Fruit fly (Drosophila melanogaster) whole organism, embryonic: Measurements from ENCODE around the gene VhaAC45RP.

Experiments
- Adf1 ChIP-seq: fragments of 200-800 bp; sonication (Bioruptor generic); IDR thresholded peaks from 2 replicates; pipeline ENCODE4 v1.3.6; 2022; ENCODE audit warnings: missing biosample characterization, missing genetic modification characterization
- Asciz ChIP-seq: fragments of 200-800 bp; sonication (Bioruptor generic); optimal IDR thresholded peaks from 2 replicates; lab custom pipeline; 2017; ENCODE audit warnings: missing biosample characterization, mild to moderate bottlenecking, missing genetic modification characterization, missing genetic modification reagents
- Bgb ChIP-seq: fragments of 200-800 bp; sonication (Bioruptor generic); IDR thresholded peaks from 2 replicates; pipeline ENCODE4 v1.3.6; 2022; ENCODE audit warnings: missing biosample characterization, missing genetic modification characterization; ENCODE audit not compliant: partially characterized antibody
- Blimp-1 ChIP-seq: fragments of 200-800 bp; sonication (Bioruptor generic); optimal IDR thresholded peaks from 3 replicates; lab custom pipeline; 2018; ENCODE audit warnings: missing biosample characterization, missing genetic modification characterization, mild to moderate bottlenecking, moderate library complexity, missing genetic modification reagents
- CG11695 ChIP-seq: fragments of 200-800 bp; sonication (Bioruptor generic); IDR thresholded peaks from 3 replicates; pipeline ENCODE4 v1.3.6; 2022; ENCODE audit warnings: missing biosample characterization, missing genetic modification characterization
- CG1233 ChIP-seq: fragments of 200-800 bp; sonication (Bioruptor generic); optimal IDR thresholded peaks from 4 replicates; lab custom pipeline; 2018; ENCODE audit warnings: missing biosample characterization, mild to moderate bottlenecking, missing genetic modification characterization
- CG12744 ChIP-seq: fragments of 200-800 bp; sonication (Bioruptor generic); optimal IDR thresholded peaks from 2 replicates; lab custom pipeline; 2016; ENCODE audit warnings: missing biosample characterization, missing genetic modification characterization
- CG12942 ChIP-seq: fragments of 200-800 bp; sonication (Bioruptor generic); optimal IDR thresholded peaks from 3 replicates; lab custom pipeline; 2016; ENCODE audit warnings: missing biosample characterization, missing genetic modification characterization
- CG15011 ChIP-seq: fragments of 200-800 bp; sonication (Bioruptor generic); optimal IDR thresholded peaks from 3 replicates; lab custom pipeline; 2018; ENCODE audit warnings: missing biosample characterization, mild to moderate bottlenecking, missing genetic modification characterization
- CG15696 ChIP-seq: fragments of 200-800 bp; sonication (Bioruptor generic); optimal IDR thresholded peaks from 2 replicates; lab custom pipeline; 2019; ENCODE audit warnings: missing biosample characterization, mild to moderate bottlenecking, missing genetic modification characterization, moderate library complexity
- CG1603 ChIP-seq: fragments of 200-800 bp; sonication (Bioruptor generic); optimal IDR thresholded peaks from 2 replicates; lab custom pipeline; 2019; ENCODE audit warnings: missing biosample characterization, mild to moderate bottlenecking, missing genetic modification characterization, moderate library complexity
- CG18764 ChIP-seq: fragments of 200-800 bp; sonication (Bioruptor generic); optimal IDR thresholded peaks from 3 replicates; lab custom pipeline; 2016; ENCODE audit warnings: missing biosample characterization, missing genetic modification characterization
- CG3065 ChIP-seq: fragments of 200-800 bp; sonication (Bioruptor generic); optimal IDR thresholded peaks from 2 replicates; lab custom pipeline; 2016; ENCODE audit warnings: missing biosample characterization, missing genetic modification characterization
- CG31224 ChIP-seq: fragments of 200-800 bp; sonication (Bioruptor generic); IDR thresholded peaks from 2 replicates; pipeline ENCODE4 v1.3.6; 2022; ENCODE audit warnings: missing biosample characterization, missing genetic modification characterization
- CG31365 ChIP-seq: fragments of 200-800 bp; sonication (Bioruptor generic); optimal IDR thresholded peaks from 2 replicates; lab custom pipeline; 2018; ENCODE audit warnings: missing biosample characterization, mild to moderate bottlenecking, missing genetic modification characterization
- CG32772 ChIP-seq: fragments of 200-800 bp; sonication (Bioruptor generic); IDR thresholded peaks from 2 replicates; pipeline ENCODE4 v1.3.6; 2022; ENCODE audit warnings: missing biosample characterization, missing genetic modification characterization
- CG3281 ChIP-seq: fragments of 200-800 bp; sonication (Bioruptor generic); optimal IDR thresholded peaks from 3 replicates; lab custom pipeline; 2017; ENCODE audit warnings: missing biosample characterization, mild to moderate bottlenecking, missing genetic modification characterization
- CG4730 ChIP-seq: fragments of 200-800 bp; sonication (Bioruptor generic); IDR thresholded peaks from 2 replicates; pipeline ENCODE4 v1.3.6; 2022; ENCODE audit warnings: missing biosample characterization, missing genetic modification characterization
- CG6791 ChIP-seq: fragments of 200-800 bp; sonication (Bioruptor generic); IDR thresholded peaks from 3 replicates; pipeline ENCODE4 v1.3.6; 2022; ENCODE audit warnings: missing biosample characterization, missing genetic modification characterization; ENCODE audit not compliant: partially characterized antibody
- CG7786 ChIP-seq: fragments of 200-800 bp; sonication (Bioruptor generic); optimal IDR thresholded peaks from 2 replicates; lab custom pipeline; 2016; ENCODE audit warnings: missing biosample characterization, missing genetic modification characterization
- CG7928 ChIP-seq: fragments of 200-800 bp; sonication (Bioruptor generic); optimal IDR thresholded peaks from 2 replicates; lab custom pipeline; 2017; ENCODE audit warnings: missing biosample characterization, mild to moderate bottlenecking, missing genetic modification characterization
- Chrac-16 ChIP-seq: fragments of 200-800 bp; sonication (Bioruptor generic); optimal IDR thresholded peaks from 3 replicates; lab custom pipeline; 2016; ENCODE audit warnings: missing biosample characterization, missing genetic modification characterization
- CkIIα-i1 ChIP-seq: fragments of 200-800 bp; sonication (Bioruptor generic); IDR thresholded peaks from 2 replicates; pipeline ENCODE4 v1.3.6; 2022; ENCODE audit warnings: missing biosample characterization, missing genetic modification characterization
- CrebB ChIP-seq: fragments of 200-800 bp; sonication (Bioruptor generic); optimal IDR thresholded peaks from 3 replicates; lab custom pipeline; 2018; ENCODE audit warnings: missing biosample characterization, mild to moderate bottlenecking, missing genetic modification characterization
- Dfd ChIP-seq, 2 experiments: fragments of >200 bp; optimal IDR thresholded peaks; 2 replicates each; lab custom pipeline; 2017; ENCODE audit warnings: missing biosample characterization in 2 of 2, missing genetic modification characterization in 2 of 2
- Dip3 ChIP-seq: fragments of 200-800 bp; sonication (Bioruptor generic); optimal IDR thresholded peaks from 3 replicates; lab custom pipeline; 2016; ENCODE audit warnings: missing biosample characterization, missing genetic modification characterization
- Dref ChIP-seq: fragments of 200-800 bp; sonication (Bioruptor generic); IDR thresholded peaks from 2 replicates; pipeline ENCODE4 v1.3.6; 2022; ENCODE audit warnings: missing biosample characterization, missing genetic modification characterization
- Hmr ChIP-seq: fragments of 200-800 bp; sonication (Bioruptor generic); optimal IDR thresholded peaks from 3 replicates; lab custom pipeline; 2017; ENCODE audit warnings: mild to moderate bottlenecking, missing biosample characterization, missing genetic modification reagents, missing genetic modification characterization
- Mad ChIP-seq: fragments of 200-800 bp; sonication (Bioruptor generic); optimal IDR thresholded peaks from 2 replicates; lab custom pipeline; 2016; ENCODE audit warnings: missing biosample characterization, missing genetic modification characterization
- Max ChIP-seq: fragments of 200-800 bp; sonication (Bioruptor generic); optimal IDR thresholded peaks from 2 replicates; lab custom pipeline; 2016; ENCODE audit warnings: missing biosample characterization, mild to moderate bottlenecking, missing genetic modification characterization
- Myb ChIP-seq: fragments of 200-800 bp; sonication (Bioruptor generic); optimal IDR thresholded peaks from 2 replicates; lab custom pipeline; 2016; ENCODE audit warnings: missing biosample characterization, missing genetic modification characterization
- Scr ChIP-seq: fragments of 200-800 bp; sonication (Bioruptor generic); IDR thresholded peaks from 2 replicates; pipeline ENCODE4 v1.3.6; 2022; ENCODE audit warnings: missing biosample characterization, missing genetic modification characterization; ENCODE audit not compliant: partially characterized antibody
- Sry-β ChIP-seq: fragments of 200-800 bp; sonication (Bioruptor generic); optimal IDR thresholded peaks from 2 replicates; lab custom pipeline; 2018; ENCODE audit warnings: missing biosample characterization, mild to moderate bottlenecking, missing genetic modification characterization, moderate library complexity
- Trl ChIP-seq, 3 experiments: fragments of >200 bp in 2 of 3; fragments of 200-800 bp in 1 of 3; sonication (Bioruptor generic) in 1 of 3; optimal IDR thresholded peaks; 2 replicates in 1 of 3; 3 replicates in 2 of 3; lab custom pipeline; 2016 to 2017; ENCODE audit warnings: missing biosample characterization in 1 of 3, missing genetic modification characterization in 1 of 3
- Vsx1 ChIP-seq: fragments of 200-800 bp; sonication (Bioruptor generic); optimal IDR thresholded peaks from 2 replicates; lab custom pipeline; 2017; ENCODE audit warnings: missing biosample characterization, mild to moderate bottlenecking, missing genetic modification characterization, missing genetic modification reagents
- al ChIP-seq: fragments of 200-800 bp; sonication (Bioruptor generic); IDR thresholded peaks from 2 replicates; pipeline ENCODE4 v1.3.6; 2022; ENCODE audit warnings: missing biosample characterization, missing genetic modification characterization
- ftz-f1 ChIP-seq: fragments of 200-800 bp; sonication (Bioruptor generic); optimal IDR thresholded peaks from 2 replicates; lab custom pipeline; 2016; ENCODE audit warnings: missing biosample characterization, missing genetic modification characterization
- gro ChIP-seq: fragments of 200-800 bp; sonication (Bioruptor generic); optimal IDR thresholded peaks from 2 replicates; lab custom pipeline; 2016; ENCODE audit warnings: missing biosample characterization, missing genetic modification characterization
- h ChIP-seq: fragments of >200 bp; optimal IDR thresholded peaks from 2 replicates; lab custom pipeline; 2017
- inv ChIP-seq: fragments of 200-800 bp; sonication (Bioruptor generic); IDR thresholded peaks from 2 replicates; pipeline ENCODE4 v1.3.6; 2022; ENCODE audit warnings: missing biosample characterization, missing genetic modification characterization; ENCODE audit not compliant: partially characterized antibody
- pho ChIP-seq: fragments of 200-800 bp; sonication (Bioruptor generic); optimal IDR thresholded peaks from 2 replicates; lab custom pipeline; 2016; ENCODE audit warnings: missing biosample characterization, missing genetic modification characterization
- pzg ChIP-seq: fragments of 200-800 bp; sonication (Bioruptor generic); optimal IDR thresholded peaks from 3 replicates; lab custom pipeline; 2018; ENCODE audit warnings: missing biosample characterization, mild to moderate bottlenecking, missing genetic modification characterization, moderate library complexity
- row ChIP-seq: fragments of 200-800 bp; sonication (Bioruptor generic); IDR thresholded peaks from 3 replicates; pipeline ENCODE4 v1.3.6; 2022; ENCODE audit warnings: missing biosample characterization, missing genetic modification characterization
- schlank ChIP-seq: fragments of 200-800 bp; sonication (Bioruptor generic); optimal IDR thresholded peaks from 2 replicates; lab custom pipeline; 2018; ENCODE audit warnings: missing biosample characterization, mild to moderate bottlenecking, missing genetic modification characterization
- seq ChIP-seq: fragments of 200-800 bp; sonication (Bioruptor generic); IDR thresholded peaks from 2 replicates; pipeline ENCODE4 v1.3.6; 2022; ENCODE audit warnings: missing biosample characterization, missing genetic modification characterization
- sisA ChIP-seq: fragments of 200-800 bp; sonication (Bioruptor generic); IDR thresholded peaks from 2 replicates; pipeline ENCODE4 v1.3.6; 2022; ENCODE audit warnings: missing biosample characterization, missing genetic modification characterization
- slp2 ChIP-seq: fragments of 200-800 bp; sonication (Bioruptor generic); optimal IDR thresholded peaks from 2 replicates; lab custom pipeline; 2016; ENCODE audit warnings: missing biosample characterization, missing genetic modification characterization
- sob ChIP-seq: fragments of 200-800 bp; sonication (Bioruptor generic); IDR thresholded peaks from 2 replicates; pipeline ENCODE4 v1.3.6; 2022; ENCODE audit warnings: missing biosample characterization, missing genetic modification characterization
- zen2 ChIP-seq: fragments of 200-800 bp; sonication (Bioruptor generic); IDR thresholded peaks from 3 replicates; pipeline ENCODE4 v1.3.6; 2022; ENCODE audit warnings: missing biosample characterization, missing genetic modification characterization; ENCODE audit not compliant: partially characterized antibody
- zfh1 ChIP-seq: fragments of 200-800 bp; sonication (Bioruptor generic); IDR thresholded peaks from 3 replicates; pipeline ENCODE4 v1.3.6; 2022; ENCODE audit warnings: missing biosample characterization, missing genetic modification characterization

VhaAC45RP gene

dm6 chr3R:30195606-30196049 lies 29.4 kb upstream of the VhaAC45RP start (continued):
- TF ChIP-seq CG6791 (0 out of 3 replicates have a peak, but pooled peaks have one; percentile 35), CG12744 (GFP tag; lab: Kevin White, UChicago) (peak; percentile 2), CG7928 (peak; percentile 93), CG3281 (GFP tag; lab: Kevin White, UChicago) (peak; percentile 57), Scr (GFP tag; lab: Robert Waterston, UW) (no peak), Dip3 (GFP tag; lab: Kevin White, UChicago) (peak; percentile 14), CG3065 (GFP tag; lab: Kevin White, UChicago) (peak; percentile 22), pho (GFP tag; lab: Kevin White, UChicago) (peak; percentile 48), h (no peak), CG1603 (tag; lab: Kevin White, UChicago) (peak; percentile 37), CG15011 (GFP tag; lab: Kevin White, UChicago) (no peak), Dfd (GFP tag; optimal IDR thresholded peaks at IDR 0.05; lab: Kevin White, UChicago) (no peak), Hmr (peak; percentile 74), Myb (GFP tag; lab: Kevin White, UChicago) (peak; percentile 42), al (GFP tag; lab: Robert Waterston, UW) (peak; percentile 69), row (peak; percentile 84), CkIIα-i1 (GFP tag; lab: Robert Waterston, UW) (no peak), ftz-f1 (GFP tag; lab: Kevin White, UChicago) (peak; percentile 63), CG31365 (peak; percentile 58), CG18764 (GFP tag; lab: Kevin White, UChicago) (peak; percentile 23), CG1233 (no peak), Sry-β (GFP tag; lab: Kevin White, UChicago) (no peak), schlank (tag; lab: Kevin White, UChicago) (peak; percentile 36), Bgb (peak; percentile 35; the same call in 1 of the 2 replicates), CrebB (tag; lab: Kevin White, UChicago) (peak; percentile 39), CG15696 (tag; lab: Kevin White, UChicago) (no peak), CG7786 (GFP tag; lab: Kevin White, UChicago) (peak; percentile 37), Max (peak; percentile 25), slp2 (GFP tag; lab: Kevin White, UChicago) (peak; percentile 4), Blimp-1 (GFP tag; lab: Kevin White, UChicago) (peak; percentile 29), zfh1 (GFP tag; lab: Robert Waterston, UW) (peak; percentile 49; the same call in 1 of the 3 replicates), sisA (GFP tag; lab: Robert Waterston, UW) (no peak), CG32772 (GFP tag; lab: Robert Waterston, UW) (0 out of 2 replicates have a peak, but pooled peaks have one; percentile 20), Mad (GFP tag; lab: Kevin White, UChicago) (peak; percentile 10), zen2 (GFP tag; lab: Robert Waterston, UW) (no peak), Dref (GFP tag; lab: Robert Waterston, UW) (peak; percentile 28; the same call in 1 of the 2 replicates), Trl (optimal IDR thresholded peaks at IDR 0.05; lab: Kevin White, UChicago) (no peak), Trl (GFP tag; optimal IDR thresholded peaks at IDR 0.05; lab: Kevin White, UChicago) (no peak), inv (GFP tag; lab: Robert Waterston, UW) (no peak), Adf1 (GFP tag; lab: Robert Waterston, UW) (peak; percentile 47), gro (GFP tag; lab: Kevin White, UChicago) (no peak), pzg (GFP tag; lab: Kevin White, UChicago) (peak; percentile 47), seq (GFP tag; lab: Robert Waterston, UW) (peak; percentile 45; the same call in 1 of the 2 replicates), Vsx1 (GFP tag; lab: Kevin White, UChicago) (peak; percentile 91), CG12942 (peak; percentile 24), Asciz (GFP tag; lab: Kevin White, UChicago) (no peak), CG4730 (0 out of 2 replicates have a peak, but pooled peaks have one; percentile 20), sob (GFP tag; lab: Robert Waterston, UW) (peak; percentile 68), CG31224 (GFP tag; lab: Robert Waterston, UW) (peak; percentile 47; the same call in 1 of the 2 replicates), CG11695 (GFP tag; lab: Robert Waterston, UW) (peak; percentile 59; the same call in 1 of the 3 replicates), Chrac-16 (GFP tag; lab: Kevin White, UChicago) (peak; percentile 30)
